Fruit fly (Drosophila melanogaster) whole organism, pupa: ENCODE data around the gene CG32448.

Source experiments
- CG10348 ChIP-seq: fragments of 200-800 bp; sonication (Bioruptor generic); IDR thresholded peaks from 2 replicates; pipeline ENCODE4 v1.3.6; 2022; ENCODE audit warnings: missing biosample characterization, missing genetic modification characterization
- CG12605 ChIP-seq: fragments of 200-800 bp; sonication (Bioruptor generic); IDR thresholded peaks from 2 replicates; pipeline ENCODE4 v1.3.6; 2022; ENCODE audit warnings: missing biosample characterization, missing genetic modification characterization
- CG13204 ChIP-seq: fragments of 200-800 bp; sonication (Bioruptor generic); optimal IDR thresholded peaks from 2 replicates; lab custom pipeline; 2018; ENCODE audit warnings: missing biosample characterization, mild to moderate bottlenecking, missing genetic modification characterization, moderate library complexity
- CG14655 ChIP-seq: fragments of 200-800 bp; sonication (Bioruptor generic); optimal IDR thresholded peaks from 3 replicates; lab custom pipeline; 2017; ENCODE audit warnings: mild to moderate bottlenecking, missing biosample characterization, missing genetic modification reagents, missing genetic modification characterization
- CG15710 ChIP-seq: fragments of 200-800 bp; sonication (Bioruptor generic); optimal IDR thresholded peaks from 2 replicates; lab custom pipeline; 2018; ENCODE audit warnings: missing biosample characterization, mild to moderate bottlenecking, missing genetic modification characterization, moderate library complexity
- CG17806 ChIP-seq: fragments of 200-800 bp; sonication (Bioruptor generic); optimal IDR thresholded peaks from 2 replicates; lab custom pipeline; 2018; ENCODE audit warnings: missing biosample characterization, mild to moderate bottlenecking, missing genetic modification characterization, moderate library complexity
- CG32121 ChIP-seq: fragments of 200-800 bp; sonication (Bioruptor generic); IDR thresholded peaks from 2 replicates; pipeline ENCODE4 v1.3.6; 2022; ENCODE audit warnings: missing biosample characterization, missing genetic modification characterization
- CG34367 ChIP-seq: fragments of 200-800 bp; sonication (Bioruptor generic); optimal IDR thresholded peaks from 2 replicates; lab custom pipeline; 2018; ENCODE audit warnings: missing biosample characterization, mild to moderate bottlenecking, missing genetic modification characterization
- CG4496 ChIP-seq: fragments of 200-800 bp; sonication (Bioruptor generic); IDR thresholded peaks from 3 replicates; pipeline ENCODE4 v1.3.6; 2022; ENCODE audit warnings: missing biosample characterization, missing genetic modification characterization
- CG8159 ChIP-seq: fragments of 200-800 bp; sonication (Bioruptor generic); optimal IDR thresholded peaks from 3 replicates; lab custom pipeline; 2018; ENCODE audit warnings: missing biosample characterization, mild to moderate bottlenecking, missing genetic modification characterization, moderate library complexity
- CG8301 ChIP-seq: fragments of 200-800 bp; sonication (Bioruptor generic); optimal IDR thresholded peaks from 2 replicates; lab custom pipeline; 2018; ENCODE audit warnings: missing biosample characterization, mild to moderate bottlenecking, missing genetic modification characterization
- CG9948 ChIP-seq: fragments of 200-800 bp; sonication (Bioruptor generic); optimal IDR thresholded peaks from 2 replicates; lab custom pipeline; 2018; ENCODE audit warnings: missing biosample characterization, mild to moderate bottlenecking, missing genetic modification characterization, moderate library complexity
- D1 ChIP-seq: fragments of 200-800 bp; sonication (Bioruptor generic); optimal IDR thresholded peaks from 2 replicates; lab custom pipeline; 2018; ENCODE audit warnings: missing biosample characterization, mild to moderate bottlenecking, missing genetic modification characterization, moderate library complexity
- EcR ChIP-seq: fragments of 200-800 bp; sonication (Bioruptor generic); optimal IDR thresholded peaks from 3 replicates; lab custom pipeline; 2019; ENCODE audit warnings: missing biosample characterization, missing genetic modification characterization, mild to moderate bottlenecking, moderate library complexity, missing genetic modification reagents
- Ets98B ChIP-seq: fragments of 200-800 bp; sonication (Bioruptor generic); IDR thresholded peaks from 2 replicates; pipeline ENCODE4 v1.3.6; 2022; ENCODE audit warnings: missing biosample characterization, missing genetic modification characterization
- Pif1A ChIP-seq: fragments of 200-800 bp; sonication (Bioruptor generic); optimal IDR thresholded peaks from 3 replicates; lab custom pipeline; 2016; ENCODE audit warnings: missing biosample characterization, missing genetic modification characterization
- Pif1B ChIP-seq: fragments of 200-800 bp; sonication (Bioruptor generic); optimal IDR thresholded peaks from 3 replicates; lab custom pipeline; 2016; ENCODE audit warnings: missing biosample characterization, missing genetic modification characterization
- Snoo ChIP-seq: fragments of 200-800 bp; sonication (Bioruptor generic); optimal IDR thresholded peaks from 3 replicates; lab custom pipeline; 2017; ENCODE audit warnings: missing biosample characterization, mild to moderate bottlenecking, missing genetic modification characterization, inconsistent platforms
- fd96Ca ChIP-seq: fragments of 200-800 bp; sonication (Bioruptor generic); IDR thresholded peaks from 3 replicates; pipeline ENCODE4 v1.3.6; 2022; ENCODE audit warnings: missing biosample characterization, missing genetic modification characterization
- gl ChIP-seq: fragments of 200-800 bp; sonication (Bioruptor generic); optimal IDR thresholded peaks from 2 replicates; lab custom pipeline; 2018; ENCODE audit warnings: missing biosample characterization, mild to moderate bottlenecking, missing genetic modification characterization
- rn ChIP-seq: fragments of 200-800 bp; sonication (Bioruptor generic); IDR thresholded peaks from 2 replicates; pipeline ENCODE4 v1.3.6; 2022; ENCODE audit warnings: missing biosample characterization, missing genetic modification characterization

CG32448 gene

dm6 chr3L:21844488-21844887 is 16.2 kb upstream of the CG32448 start, which contains the start of gene mub:
Gene mub, plus strand, starts transcription at chr3L:21844788.
- TF ChIP-seq Snoo, result no peak
- no peak for TF ChIP-seq Pif1A (GFP tag; lab: Kevin White, UChicago)
- TF ChIP-seq, all 21 proteins: peak for 0

- TF ChIP-seq CG4496 (GFP tag; lab: Robert Waterston, UW) (no peak), CG13204 (GFP tag; lab: Kevin White, UChicago) (peak; percentile 68)
Observed at dm6 chr3L:21843307-21843706, 15.0 kb upstream of the CG32448 start.

dm6 chr3L:21842286-21842685 is 14.0 kb upstream of the CG32448 start, which contains the start of gene CG14563:
Gene CG14563, minus strand, starts transcription at chr3L:21842386.
- TF ChIP-seq CG34367 (tag; lab: Kevin White, UChicago) (no peak), Ets98B (GFP tag; lab: Robert Waterston, UW) (no peak), Snoo (no peak), CG14655 (GFP tag; lab: Kevin White, UChicago) (no peak), CG13204 (GFP tag; lab: Kevin White, UChicago) (no peak), CG4496 (GFP tag; lab: Robert Waterston, UW) (no peak), CG15710 (tag; lab: Kevin White, UChicago) (no peak), CG12605 (GFP tag; lab: Robert Waterston, UW) (no peak), D1 (tag; lab: Kevin White, UChicago) (no peak), CG8301 (no peak), CG17806 (no peak)

dm6 chr3L:21841079-21841478 is 12.8 kb upstream of the CG32448 start, which contains the start of gene P5CDh1:
Gene P5CDh1, minus strand, starts transcription at chr3L:21841356.
- TF ChIP-seq Ets98B (GFP tag; lab: Robert Waterston, UW), result peak; percentile 53
- no peak for TF ChIP-seq CG14655 (GFP tag; lab: Kevin White, UChicago)
- TF ChIP-seq CG4496 (GFP tag; lab: Robert Waterston, UW), result peak; percentile 39; the same call in 2 of the 3 replicates
- peak; percentile 41; the same call in 1 of the 3 replicates for TF ChIP-seq fd96Ca (GFP tag; lab: Robert Waterston, UW)
- TF ChIP-seq CG32121, result peak; percentile 15; the same call in 1 of the 2 replicates

dm6 chr3L:21840642-21840987 is 12.3 kb upstream of the CG32448 start:
- TF ChIP-seq rn (GFP tag; lab: Robert Waterston, UW) (no peak), CG17806 (no peak), CG13204 (GFP tag; lab: Kevin White, UChicago) (no peak), Pif1B (GFP tag; lab: Kevin White, UChicago) (no peak), Ets98B (GFP tag; lab: Robert Waterston, UW) (no peak), CG9948 (no peak), CG12605 (GFP tag; lab: Robert Waterston, UW) (no peak), CG8159 (tag; lab: Kevin White, UChicago) (no peak)
- TF ChIP-seq, all 21 proteins: peak for 0

- peak; percentile 92 for TF ChIP-seq CG34367 (tag; lab: Kevin White, UChicago)
- peak; percentile 80 for TF ChIP-seq rn (GFP tag; lab: Robert Waterston, UW)
- peak; percentile 95 for TF ChIP-seq CG4496 (GFP tag; lab: Robert Waterston, UW)
- peak; percentile 97 for TF ChIP-seq Snoo
- TF ChIP-seq CG14655 (GFP tag; lab: Kevin White, UChicago), result peak; percentile 97
- peak; percentile 98 for TF ChIP-seq Pif1B (GFP tag; lab: Kevin White, UChicago)
- peak; percentile 96 for TF ChIP-seq CG8301
- peak; percentile 92 for TF ChIP-seq Ets98B (GFP tag; lab: Robert Waterston, UW)
- peak; percentile 88 for TF ChIP-seq CG12605 (GFP tag; lab: Robert Waterston, UW)
- peak; percentile 92 for TF ChIP-seq CG17806
- TF ChIP-seq D1 (tag; lab: Kevin White, UChicago), result no peak
- peak; percentile 93 for TF ChIP-seq CG15710 (tag; lab: Kevin White, UChicago)
- TF ChIP-seq fd96Ca (GFP tag; lab: Robert Waterston, UW), result peak; percentile 95
- peak; percentile 93 for TF ChIP-seq CG32121
- TF ChIP-seq CG9948, result peak; percentile 90
- TF ChIP-seq gl (tag; lab: Kevin White, UChicago), result peak; percentile 84
- TF ChIP-seq EcR, result no peak
- peak; percentile 95 for TF ChIP-seq CG8159 (tag; lab: Kevin White, UChicago)
- TF ChIP-seq CG13204 (GFP tag; lab: Kevin White, UChicago), result peak; percentile 83
- TF ChIP-seq Pif1A (GFP tag; lab: Kevin White, UChicago), result peak; percentile 98
- TF ChIP-seq CG10348, result peak; percentile 76; the same call in 1 of the 2 replicates
Observed at dm6 chr3L:21839720-21840641, 11.7 kb upstream of the CG32448 start.

- no peak for TF ChIP-seq CG13204 (GFP tag; lab: Kevin White, UChicago)
- no peak for TF ChIP-seq Pif1A (GFP tag; lab: Kevin White, UChicago)
- no peak for TF ChIP-seq CG9948
- no peak for TF ChIP-seq CG15710 (tag; lab: Kevin White, UChicago)
- TF ChIP-seq Snoo, result no peak
- no peak for TF ChIP-seq gl (tag; lab: Kevin White, UChicago)
- TF ChIP-seq CG14655 (GFP tag; lab: Kevin White, UChicago), result no peak
- no peak for TF ChIP-seq CG10348
- TF ChIP-seq rn (GFP tag; lab: Robert Waterston, UW), result no peak
- TF ChIP-seq CG8159 (tag; lab: Kevin White, UChicago), result no peak
- TF ChIP-seq EcR, result no peak
- no peak for TF ChIP-seq CG34367 (tag; lab: Kevin White, UChicago)
- no peak for TF ChIP-seq Ets98B (GFP tag; lab: Robert Waterston, UW)
- TF ChIP-seq Pif1B (GFP tag; lab: Kevin White, UChicago), result no peak
- no peak for TF ChIP-seq fd96Ca (GFP tag; lab: Robert Waterston, UW)
- no peak for TF ChIP-seq CG32121
- no peak for TF ChIP-seq CG4496 (GFP tag; lab: Robert Waterston, UW)
Observed at dm6 chr3L:21835569-21835968, 7.3 kb upstream of the CG32448 start.
